Fruit fly (Drosophila melanogaster): ENCODE measurements around the gene CG3036.

Gene CG3036

dm6 chr2L:4886132-4886531 is 5.8 kb upstream of the CG3036 start:
- TF ChIP-seq EcR (GFP tag; optimal IDR thresholded peaks at IDR 0.05) = no peak
- no peak for TF ChIP-seq usp (GFP tag; optimal IDR thresholded peaks at IDR 0.05)
- TF ChIP-seq psq (optimal IDR thresholded peaks at IDR 0.05) = no peak
- no peak for TF ChIP-seq Dll (optimal IDR thresholded peaks at IDR 0.05)
- TF ChIP-seq CG8478 (optimal IDR thresholded peaks at IDR 0.05) = no peak
- no peak for TF ChIP-seq pan (optimal IDR thresholded peaks at IDR 0.05)

DNA sequence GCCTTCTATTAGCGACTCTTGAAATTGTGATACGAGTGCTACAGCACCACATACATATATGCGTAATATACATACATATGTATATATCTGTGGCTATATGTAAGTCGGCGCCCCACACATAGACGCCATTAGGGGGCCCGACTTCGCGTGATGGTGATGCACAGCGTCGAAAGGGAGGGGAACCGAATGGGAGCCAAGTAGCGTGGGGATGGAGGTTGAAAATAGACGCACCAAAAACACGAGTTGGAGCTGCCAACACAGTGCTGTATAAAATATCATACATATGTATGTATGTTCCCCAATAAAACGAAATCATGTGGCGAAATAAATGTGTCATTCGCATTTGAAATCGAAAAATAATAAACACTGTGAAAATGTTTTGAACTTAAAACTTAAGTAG is 5.3 kb upstream of the CG3036 start:
- TF ChIP-seq pan (optimal IDR thresholded peaks at IDR 0.05) = no peak
- no peak for TF ChIP-seq usp (GFP tag; optimal IDR thresholded peaks at IDR 0.05)
- no peak for TF ChIP-seq EcR (GFP tag; optimal IDR thresholded peaks at IDR 0.05)
- no peak for TF ChIP-seq CG8478 (optimal IDR thresholded peaks at IDR 0.05)
- no peak for TF ChIP-seq psq (optimal IDR thresholded peaks at IDR 0.05)
- no peak for TF ChIP-seq Dll (optimal IDR thresholded peaks at IDR 0.05)

- TF ChIP-seq Dll (optimal IDR thresholded peaks at IDR 0.05) (no peak), usp (GFP tag; optimal IDR thresholded peaks at IDR 0.05) (no peak), CG8478 (optimal IDR thresholded peaks at IDR 0.05) (no peak), EcR (GFP tag; optimal IDR thresholded peaks at IDR 0.05) (no peak)
Observed at dm6 chr2L:4887382-4888219, 4.3 kb upstream of the CG3036 start.

DNA sequence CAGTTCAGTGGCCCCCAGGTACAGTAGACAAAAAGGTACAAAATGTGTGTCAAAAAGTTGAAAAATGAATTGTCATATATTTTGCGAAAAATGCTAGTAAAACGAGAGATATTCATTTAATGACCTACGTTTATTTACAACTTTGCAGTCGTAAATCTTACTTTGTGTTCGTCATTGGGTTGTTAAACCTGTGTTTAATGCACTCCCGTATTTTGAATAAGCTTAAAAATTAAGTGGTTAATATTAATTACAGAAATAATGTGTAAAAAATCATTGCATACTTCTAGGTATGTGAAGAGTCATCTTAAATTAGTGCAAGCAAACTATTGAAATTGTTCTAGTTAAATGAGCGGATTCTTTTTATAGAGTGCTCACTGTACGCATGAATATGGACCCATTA is 3.4 kb upstream of the CG3036 start:
- TF ChIP-seq CG8478 (optimal IDR thresholded peaks at IDR 0.05) (no peak), psq (optimal IDR thresholded peaks at IDR 0.05) (no peak), Dll (optimal IDR thresholded peaks at IDR 0.05) (no peak), EcR (GFP tag; optimal IDR thresholded peaks at IDR 0.05) (no peak), usp (GFP tag; optimal IDR thresholded peaks at IDR 0.05) (no peak), pan (optimal IDR thresholded peaks at IDR 0.05) (no peak)

- TF ChIP-seq pan (optimal IDR thresholded peaks at IDR 0.05) = no peak
- no peak for TF ChIP-seq psq (optimal IDR thresholded peaks at IDR 0.05)
- TF ChIP-seq EcR (GFP tag; optimal IDR thresholded peaks at IDR 0.05) = no peak
- TF ChIP-seq Dll (optimal IDR thresholded peaks at IDR 0.05) = no peak
- no peak for TF ChIP-seq CG8478 (optimal IDR thresholded peaks at IDR 0.05)
- TF ChIP-seq usp (GFP tag; optimal IDR thresholded peaks at IDR 0.05) = no peak
Observed at dm6 chr2L:4889451-4890045, 2.4 kb upstream of the CG3036 start, which contains the start of gene CG15625. Gene CG15625 (plus strand): TSS chr2L:4889995.

dm6 chr2L:4893612-4894011 is 1.7 kb downstream of the CG3036 start:
- TF ChIP-seq EcR (GFP tag; optimal IDR thresholded peaks at IDR 0.05) = no peak
- no peak for TF ChIP-seq pan (optimal IDR thresholded peaks at IDR 0.05)
- TF ChIP-seq usp (GFP tag; optimal IDR thresholded peaks at IDR 0.05) = no peak
- no peak for TF ChIP-seq Dll (optimal IDR thresholded peaks at IDR 0.05)
- no peak for TF ChIP-seq CG8478 (optimal IDR thresholded peaks at IDR 0.05)
- TF ChIP-seq psq (optimal IDR thresholded peaks at IDR 0.05) = no peak

dm6 chr2L:4895902-4896301 is 4.0 kb downstream of the CG3036 start:
- TF ChIP-seq usp (GFP tag; optimal IDR thresholded peaks at IDR 0.05) = no peak
- TF ChIP-seq Dll (optimal IDR thresholded peaks at IDR 0.05) = no peak
- no peak for TF ChIP-seq psq (optimal IDR thresholded peaks at IDR 0.05)

DNA sequence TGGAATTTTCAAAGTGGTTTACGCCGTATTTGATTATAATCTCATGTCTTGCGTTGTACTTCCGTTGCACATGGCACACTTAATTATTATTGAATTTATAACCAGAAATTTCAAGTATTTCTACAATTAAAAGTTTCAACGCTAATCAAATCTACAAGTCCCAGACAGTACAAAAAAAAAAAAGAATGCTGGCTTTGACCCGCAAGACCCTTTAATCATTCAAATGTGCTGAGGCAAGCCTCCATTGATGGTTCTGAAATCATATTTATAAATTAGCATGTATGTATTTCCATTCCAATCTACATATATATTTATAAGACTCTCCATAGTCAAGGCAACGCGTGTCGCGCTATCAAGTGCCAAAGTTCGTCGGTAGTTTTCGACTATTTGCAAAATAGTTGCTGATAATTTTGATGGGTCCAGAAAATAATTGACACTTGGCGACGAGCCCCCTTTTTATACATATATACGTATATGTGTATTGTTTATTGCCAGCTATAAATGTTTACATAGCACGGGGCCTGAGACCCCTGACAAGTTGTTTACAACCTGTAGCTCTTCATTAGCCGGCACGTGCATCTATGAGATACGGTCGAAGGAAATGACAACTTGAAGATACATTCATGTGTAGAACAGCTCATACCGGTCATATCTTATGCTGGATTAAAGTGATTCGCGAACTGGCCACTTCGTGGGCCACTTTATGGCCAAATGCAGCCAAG is 4.7 kb downstream of the CG3036 start:
- TF ChIP-seq psq (optimal IDR thresholded peaks at IDR 0.05) = no peak
- TF ChIP-seq usp (GFP tag; optimal IDR thresholded peaks at IDR 0.05) = no peak
- no peak for TF ChIP-seq Dll (optimal IDR thresholded peaks at IDR 0.05)
- no peak for TF ChIP-seq pan (optimal IDR thresholded peaks at IDR 0.05)
- no peak for TF ChIP-seq CG8478 (optimal IDR thresholded peaks at IDR 0.05)
- TF ChIP-seq EcR (GFP tag; optimal IDR thresholded peaks at IDR 0.05) = no peak

dm6 chr2L:4898165-4898564 is 6.3 kb downstream of the CG3036 start:
- TF ChIP-seq pan (optimal IDR thresholded peaks at IDR 0.05) = no peak
- TF ChIP-seq EcR (GFP tag; optimal IDR thresholded peaks at IDR 0.05) = no peak
- TF ChIP-seq psq (optimal IDR thresholded peaks at IDR 0.05) = no peak
- TF ChIP-seq CG8478 (optimal IDR thresholded peaks at IDR 0.05) = no peak
- TF ChIP-seq usp (GFP tag; optimal IDR thresholded peaks at IDR 0.05) = no peak
- no peak for TF ChIP-seq Dll (optimal IDR thresholded peaks at IDR 0.05)

- TF ChIP-seq CG8478 (optimal IDR thresholded peaks at IDR 0.05) (no peak), Dll (optimal IDR thresholded peaks at IDR 0.05) (no peak), psq (optimal IDR thresholded peaks at IDR 0.05) (no peak), usp (GFP tag; optimal IDR thresholded peaks at IDR 0.05) (no peak), EcR (GFP tag; optimal IDR thresholded peaks at IDR 0.05) (no peak), pan (optimal IDR thresholded peaks at IDR 0.05) (no peak)
Observed at dm6 chr2L:4899599-4900559, 8.0 kb downstream of the CG3036 start.

- TF ChIP-seq CG8478 (optimal IDR thresholded peaks at IDR 0.05) = no peak
- TF ChIP-seq pan (optimal IDR thresholded peaks at IDR 0.05) = no peak
- no peak for TF ChIP-seq EcR (GFP tag; optimal IDR thresholded peaks at IDR 0.05)
- no peak for TF ChIP-seq Dll (optimal IDR thresholded peaks at IDR 0.05)
- no peak for TF ChIP-seq psq (optimal IDR thresholded peaks at IDR 0.05)
- TF ChIP-seq usp (GFP tag; optimal IDR thresholded peaks at IDR 0.05) = no peak
Observed at dm6 chr2L:4903838-4904237, 11.9 kb downstream of the CG3036 start.
